Fruit fly (Drosophila melanogaster) whole organism, wandering third instar larva: Measurements from ENCODE around the gene mwh.

Source experiments
- Abd-B ChIP-seq: fragments of >200 bp; optimal IDR thresholded peaks from 2 replicates; lab custom pipeline; 2017; ENCODE audit warnings: missing biosample characterization, missing genetic modification characterization
- CG32264 ChIP-seq: fragments of 200-800 bp; sonication (Bioruptor generic); optimal IDR thresholded peaks from 2 replicates; lab custom pipeline; 2016; ENCODE audit warnings: missing biosample characterization, missing genetic modification characterization
- Dfd ChIP-seq: fragments of >200 bp; optimal IDR thresholded peaks from 2 replicates; lab custom pipeline; 2017; ENCODE audit warnings: missing biosample characterization, missing genetic modification characterization
- Dif ChIP-seq: fragments of 200-275, 200-300 bp; sonication (Bioruptor generic); optimal IDR thresholded peaks from 2 replicates; lab custom pipeline; 2018; ENCODE audit warnings: missing biosample characterization, missing genetic modification characterization; ENCODE audit not compliant: partially characterized antibody
- HLH106 ChIP-seq: fragments of 200-800 bp; optimal IDR thresholded peaks from 3 replicates; lab custom pipeline; 2019; ENCODE audit warnings: missing biosample characterization, mild to moderate bottlenecking, missing genetic modification characterization, moderate library complexity
- Hr78 ChIP-seq: fragments of >200 bp; optimal IDR thresholded peaks from 2 replicates; lab custom pipeline; 2017; ENCODE audit warnings: missing biosample characterization, missing genetic modification characterization
- Hr83 ChIP-seq: fragments of 200-300 bp; sonication (Bioruptor generic); optimal IDR thresholded peaks from 2 replicates; lab custom pipeline; 2016; ENCODE audit warnings: missing biosample characterization, mild to moderate bottlenecking, missing genetic modification characterization, moderate library complexity; ENCODE audit not compliant: poor library complexity, severe bottlenecking
- Jra ChIP-seq: sonication (Bioruptor generic); optimal IDR thresholded peaks from 2 replicates; lab custom pipeline; 2016; ENCODE audit warnings: missing biosample characterization, missing genetic modification characterization
- Myc ChIP-seq: fragments of >200 bp; optimal IDR thresholded peaks from 2 replicates; lab custom pipeline; 2017
- N ChIP-seq: fragments of >200 bp; optimal IDR thresholded peaks from 2 replicates; lab custom pipeline; 2018; ENCODE audit warnings: missing biosample characterization, missing external identifiers, missing genetic modification characterization
- OdsH ChIP-seq: fragments of 200-800 bp; sonication (Bioruptor generic); optimal IDR thresholded peaks from 2 replicates; lab custom pipeline; 2016; ENCODE audit warnings: missing biosample characterization, mild to moderate bottlenecking, missing genetic modification characterization
- Sp1 ChIP-seq: fragments of 200-800 bp; sonication (Bioruptor generic); optimal IDR thresholded peaks from 3 replicates; lab custom pipeline; 2019; ENCODE audit warnings: missing biosample characterization, mild to moderate bottlenecking, missing genetic modification characterization, moderate library complexity
- br ChIP-seq: fragments of 200-800 bp; sonication (Bioruptor generic); optimal IDR thresholded peaks from 2 replicates; lab custom pipeline; 2016; ENCODE audit warnings: missing biosample characterization, missing genetic modification characterization
- brk ChIP-seq: fragments of 200-800 bp; sonication (Bioruptor generic); optimal IDR thresholded peaks from 2 replicates; lab custom pipeline; 2016; ENCODE audit warnings: missing biosample characterization, mild to moderate bottlenecking, missing genetic modification characterization
- dmrt93B ChIP-seq: fragments of 200-800 bp; sonication (Bioruptor generic); optimal IDR thresholded peaks from 2 replicates; lab custom pipeline; 2018; ENCODE audit warnings: missing biosample characterization, mild to moderate bottlenecking, missing genetic modification characterization
- ey ChIP-seq: fragments of 200-800 bp; sonication (Bioruptor generic); optimal IDR thresholded peaks from 2 replicates; lab custom pipeline; 2016; ENCODE audit warnings: missing biosample characterization, missing genetic modification characterization
- fru ChIP-seq: fragments of 200-800 bp; sonication (Bioruptor generic); optimal IDR thresholded peaks from 3 replicates; lab custom pipeline; 2016; ENCODE audit warnings: missing biosample characterization, mild to moderate bottlenecking, missing genetic modification characterization
- jim ChIP-seq: fragments of 175-275, 200-325 bp; sonication (Bioruptor generic); optimal IDR thresholded peaks from 2 replicates; lab custom pipeline; 2016; ENCODE audit warnings: missing biosample characterization, mild to moderate bottlenecking, missing genetic modification characterization
- lola ChIP-seq: fragments of >200 bp; optimal IDR thresholded peaks from 2 replicates; lab custom pipeline; 2017; ENCODE audit warnings: missing biosample characterization, missing genetic modification characterization
- pan ChIP-seq: fragments of >200 bp; optimal IDR thresholded peaks from 2 replicates; lab custom pipeline; 2017
- psq ChIP-seq: fragments of 200-800 bp; sonication (Bioruptor generic); optimal IDR thresholded peaks from 3 replicates; lab custom pipeline; 2017; ENCODE audit warnings: missing biosample characterization, mild to moderate bottlenecking, missing genetic modification characterization, moderate library complexity
- rgr ChIP-seq: fragments of 200-800 bp; sonication (Bioruptor generic); optimal IDR thresholded peaks from 3 replicates; lab custom pipeline; 2016; ENCODE audit warnings: missing biosample characterization, mild to moderate bottlenecking, missing genetic modification characterization
- sv ChIP-seq: fragments of 200-800 bp; sonication (Bioruptor generic); optimal IDR thresholded peaks from 3 replicates; lab custom pipeline; 2016; ENCODE audit warnings: missing biosample characterization, missing genetic modification characterization
- tai ChIP-seq: sonication (Bioruptor generic); optimal IDR thresholded peaks from 2 replicates; lab custom pipeline; 2016; ENCODE audit warnings: missing biosample characterization, missing genetic modification characterization
- usp ChIP-seq: fragments of >200 bp; optimal IDR thresholded peaks from 2 replicates; lab custom pipeline; 2017; ENCODE audit warnings: missing biosample characterization, missing genetic modification characterization

mwh gene

DNA sequence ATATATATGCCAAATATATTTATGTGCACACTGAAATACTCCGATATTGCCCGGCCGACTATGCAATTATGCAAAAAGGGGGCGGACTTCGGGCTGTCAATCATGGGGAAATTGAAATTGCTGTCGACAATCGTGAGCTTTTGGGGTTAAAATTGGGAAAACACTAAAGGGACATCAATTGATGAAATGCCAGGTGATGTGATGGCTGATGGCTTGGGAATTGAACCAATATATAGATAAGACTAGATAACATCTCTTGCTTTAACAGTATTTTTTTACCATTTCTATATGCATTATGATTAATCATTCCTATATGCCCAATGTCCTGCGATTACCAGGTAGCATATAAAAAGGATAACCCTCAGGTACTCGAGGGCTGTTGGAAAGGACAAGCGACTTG, 77.4 kb downstream of the mwh start:
- TF ChIP-seq Dfd (GFP tag; lab: Kevin White, UChicago) (no peak), fru (GFP tag; lab: Kevin White, UChicago) (no peak), Myc (lab: Kevin White, UChicago) (no peak), jim (GFP tag; lab: Kevin White, UChicago) (no peak), Hr83 (GFP tag; lab: Kevin White, UChicago) (no peak), sv (GFP tag; lab: Kevin White, UChicago) (no peak), lola (GFP tag; lab: Kevin White, UChicago) (no peak), Hr78 (GFP tag; lab: Kevin White, UChicago) (no peak), usp (no peak), br (GFP tag; lab: Kevin White, UChicago) (no peak), HLH106 (tag; lab: Kevin White, UChicago) (no peak), Abd-B (no peak), Dif (no peak), Sp1 (no peak), brk (GFP tag; lab: Kevin White, UChicago) (no peak), CG32264 (GFP tag; lab: Kevin White, UChicago) (no peak), psq (GFP tag; lab: Kevin White, UChicago) (no peak), pan (no peak)
- TF ChIP-seq, all 38 proteins: peak for 0

DNA sequence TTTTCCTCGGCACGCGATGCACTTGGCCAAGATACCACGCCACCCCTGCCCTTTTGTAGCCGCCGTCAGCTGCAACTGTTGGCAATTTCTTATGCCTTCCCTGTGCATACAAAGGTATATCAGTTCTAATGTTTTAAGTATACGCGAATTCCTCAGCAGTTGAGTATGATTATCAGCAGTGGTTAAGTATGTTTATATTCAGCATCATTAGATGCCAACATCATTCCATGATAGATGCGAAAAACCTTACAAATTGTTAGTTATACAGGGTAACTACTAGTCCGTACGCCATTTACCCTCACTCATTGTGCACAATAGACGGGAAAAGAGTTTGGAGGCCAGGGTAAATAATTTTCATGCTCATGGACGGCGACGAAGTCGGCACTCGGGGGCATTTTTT, 79.1 kb downstream of the mwh start:
- no peak for TF ChIP-seq Dfd (GFP tag; lab: Kevin White, UChicago)
- no peak for TF ChIP-seq lola (GFP tag; lab: Kevin White, UChicago)
- no peak for TF ChIP-seq dmrt93B (GFP tag; lab: Kevin White, UChicago)
- peak; percentile 18 for TF ChIP-seq ey (GFP tag; lab: Kevin White, UChicago)
- no peak for TF ChIP-seq psq (GFP tag; lab: Kevin White, UChicago)
- TF ChIP-seq Jra (GFP tag; lab: Kevin White, UChicago), result no peak

DNA sequence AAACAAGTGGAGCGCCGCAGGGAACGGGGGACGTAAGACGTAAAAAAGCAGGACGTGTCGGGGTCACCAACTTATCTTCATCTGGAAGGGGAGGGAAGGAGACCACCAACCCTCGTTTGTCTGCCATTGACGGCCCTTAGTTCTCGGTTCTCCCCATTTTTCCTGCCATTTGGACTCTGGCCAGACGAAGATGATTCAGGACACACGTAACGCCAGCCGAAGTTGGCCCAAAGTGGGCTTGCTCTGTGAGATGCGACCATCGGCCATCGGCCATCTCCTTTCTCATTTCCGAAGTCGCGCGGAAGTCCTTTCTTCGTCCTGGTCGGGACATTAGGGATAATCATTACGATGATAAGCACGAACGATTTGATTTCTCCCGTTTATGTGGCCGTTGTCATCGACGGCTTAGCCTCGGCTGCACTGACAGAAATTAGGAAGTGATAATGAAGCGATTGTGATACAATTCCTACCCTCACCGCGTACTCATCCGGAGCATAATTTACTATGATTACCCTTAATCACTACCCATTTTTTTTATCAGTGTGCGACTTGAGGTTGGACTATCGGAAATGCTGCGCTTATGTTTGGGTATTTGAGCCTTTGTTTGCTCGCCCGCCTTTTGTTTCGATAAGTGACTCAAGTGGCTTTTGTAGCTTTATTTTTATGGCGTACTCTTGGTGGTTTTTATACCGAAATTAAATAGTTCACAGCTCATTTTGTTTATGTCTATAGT, 80.5 kb downstream of the mwh start:
- TF ChIP-seq OdsH (GFP tag; lab: Kevin White, UChicago), result no peak
- TF ChIP-seq lola (GFP tag; lab: Kevin White, UChicago), result no peak
- no peak for TF ChIP-seq Hr83 (GFP tag; lab: Kevin White, UChicago)
- TF ChIP-seq N (GFP tag; lab: Kevin White, UChicago), result no peak
- TF ChIP-seq fru (GFP tag; lab: Kevin White, UChicago), result no peak
- TF ChIP-seq pan, result no peak
- no peak for TF ChIP-seq br (GFP tag; lab: Kevin White, UChicago)
- no peak for TF ChIP-seq psq (GFP tag; lab: Kevin White, UChicago)
- no peak for TF ChIP-seq Sp1
- no peak for TF ChIP-seq tai
- TF ChIP-seq usp, result no peak
- no peak for TF ChIP-seq ey (GFP tag; lab: Kevin White, UChicago)
- no peak for TF ChIP-seq rgr (GFP tag; lab: Kevin White, UChicago)
- TF ChIP-seq brk (GFP tag; lab: Kevin White, UChicago), result no peak
- TF ChIP-seq Hr78 (GFP tag; lab: Kevin White, UChicago), result no peak
- no peak for TF ChIP-seq CG32264 (GFP tag; lab: Kevin White, UChicago)
- TF ChIP-seq, all 38 proteins: peak for 0
